Fruit fly (Drosophila melanogaster) whole organism, wandering third instar larva: ENCODE results near the gene UBL3.

Experiments
- HLH106 ChIP-seq: fragments of 200-800 bp; optimal IDR thresholded peaks from 3 replicates; lab custom pipeline; 2019; ENCODE audit warnings: missing biosample characterization, mild to moderate bottlenecking, missing genetic modification characterization, moderate library complexity
- Mio ChIP-seq: sonication (Bioruptor generic); optimal IDR thresholded peaks from 2 replicates; lab custom pipeline; 2016; ENCODE audit warnings: missing biosample characterization, missing genetic modification characterization
- Myc ChIP-seq: fragments of >200 bp; optimal IDR thresholded peaks from 2 replicates; lab custom pipeline; 2017
- N ChIP-seq: fragments of >200 bp; optimal IDR thresholded peaks from 2 replicates; lab custom pipeline; 2018; ENCODE audit warnings: missing biosample characterization, missing external identifiers, missing genetic modification characterization
- Sp1 ChIP-seq: fragments of 200-800 bp; sonication (Bioruptor generic); optimal IDR thresholded peaks from 3 replicates; lab custom pipeline; 2019; ENCODE audit warnings: missing biosample characterization, mild to moderate bottlenecking, missing genetic modification characterization, moderate library complexity
- pan ChIP-seq: fragments of >200 bp; optimal IDR thresholded peaks from 2 replicates; lab custom pipeline; 2017
- psq ChIP-seq: fragments of 200-800 bp; sonication (Bioruptor generic); optimal IDR thresholded peaks from 3 replicates; lab custom pipeline; 2017; ENCODE audit warnings: missing biosample characterization, mild to moderate bottlenecking, missing genetic modification characterization, moderate library complexity
- rgr ChIP-seq: fragments of 200-800 bp; sonication (Bioruptor generic); optimal IDR thresholded peaks from 3 replicates; lab custom pipeline; 2016; ENCODE audit warnings: missing biosample characterization, mild to moderate bottlenecking, missing genetic modification characterization
- sage ChIP-seq: fragments of 200-800 bp; sonication (Bioruptor generic); optimal IDR thresholded peaks from 2 replicates; lab custom pipeline; 2016; ENCODE audit warnings: missing biosample characterization, mild to moderate bottlenecking, missing genetic modification characterization
- tai ChIP-seq: sonication (Bioruptor generic); optimal IDR thresholded peaks from 2 replicates; lab custom pipeline; 2016; ENCODE audit warnings: missing biosample characterization, missing genetic modification characterization
- usp ChIP-seq: fragments of >200 bp; optimal IDR thresholded peaks from 2 replicates; lab custom pipeline; 2017; ENCODE audit warnings: missing biosample characterization, missing genetic modification characterization
- woc ChIP-seq: sonication (Bioruptor generic); optimal IDR thresholded peaks from 2 replicates; lab custom pipeline; 2016; ENCODE audit warnings: missing biosample characterization, mild to moderate bottlenecking, missing genetic modification characterization

DNA sequence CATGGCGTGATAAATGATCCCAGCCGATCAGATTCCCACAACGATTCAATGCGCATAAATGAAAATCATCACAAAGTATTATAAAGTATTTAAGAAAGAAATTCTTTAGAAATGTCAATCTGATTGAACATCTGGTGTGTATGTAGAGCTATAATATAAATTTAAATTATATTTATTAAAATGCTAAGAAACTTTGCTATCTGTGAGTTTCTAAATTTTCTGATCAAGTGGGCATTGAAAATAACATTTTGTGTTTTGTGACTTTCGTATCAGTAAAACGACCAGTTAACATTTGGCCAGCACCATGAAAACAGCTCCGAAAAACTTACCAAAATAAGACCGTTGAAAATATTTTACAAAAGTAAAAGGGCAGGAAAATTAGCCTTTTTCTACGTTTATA lies 15.4 kb downstream of the UBL3 start, which contains the start of gene CG8565:
- no peak for TF ChIP-seq pan (lab: Kevin White, UChicago)
- no peak for TF ChIP-seq HLH106 (tag; lab: Kevin White, UChicago)
- no peak for TF ChIP-seq sage (GFP tag; lab: Kevin White, UChicago)
- TF ChIP-seq usp: no peak
- no peak for TF ChIP-seq psq (GFP tag; lab: Kevin White, UChicago)
- no peak for TF ChIP-seq woc (GFP tag; lab: Kevin White, UChicago)
- TF ChIP-seq Sp1 (GFP tag; lab: Kevin White, UChicago): no peak
- no peak for TF ChIP-seq Myc
- TF ChIP-seq rgr: no peak
- TF ChIP-seq tai (GFP tag; lab: Kevin White, UChicago): no peak
- TF ChIP-seq Mio: no peak
- no peak for TF ChIP-seq N
